Worm (Caenorhabditis elegans): ENCODE data around the gene daf-37.

DNA sequence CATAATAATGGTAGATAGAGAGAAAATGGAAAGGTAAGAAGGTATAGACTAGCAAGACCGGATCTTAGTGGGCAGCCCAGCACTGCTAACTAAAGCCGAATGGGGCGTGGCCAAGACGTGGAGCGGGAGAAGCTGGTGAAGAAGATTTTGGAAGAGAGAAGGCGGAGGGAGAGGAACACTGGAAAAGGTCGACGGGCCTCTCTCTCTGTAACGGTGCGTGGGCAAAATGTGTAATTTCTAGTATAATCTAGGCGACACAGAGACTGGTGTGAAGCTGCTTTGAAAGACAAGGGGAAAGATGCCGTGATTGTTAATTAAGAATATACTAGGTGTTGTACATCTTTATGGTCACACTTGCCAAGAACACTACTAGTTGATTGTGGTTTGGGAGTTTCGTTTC, 48.0 kb upstream of the daf-37 start, which contains the start of gene F13H8.5:
- no peak for TF ChIP-seq ceh-83 (GFP tag; optimal IDR thresholded peaks at IDR 0.05)
- no peak for TF ChIP-seq lsy-2 (tag; optimal IDR thresholded peaks at IDR 0.05)
- no peak for TF ChIP-seq hlh-1 (tag; optimal IDR thresholded peaks at IDR 0.05)
- TF ChIP-seq unc-39 (tag; optimal IDR thresholded peaks at IDR 0.05), result no peak
- TF ChIP-seq pha-4 (tag; optimal IDR thresholded peaks at IDR 0.05), result no peak
- no peak for TF ChIP-seq blmp-1 (tag; optimal IDR thresholded peaks at IDR 0.05)
- no peak for TF ChIP-seq ham-2 (GFP tag; optimal IDR thresholded peaks at IDR 0.05)
- TF ChIP-seq sptf-1 (tag; optimal IDR thresholded peaks at IDR 0.05), result no peak
- no peak for TF ChIP-seq nhr-12 (tag; optimal IDR thresholded peaks at IDR 0.05)
- TF ChIP-seq flh-1 (GFP tag; optimal IDR thresholded peaks at IDR 0.05), result no peak
- no peak for TF ChIP-seq unc-62 (GFP tag; optimal IDR thresholded peaks at IDR 0.05)

Data from whole organism, mixed stage, embryonic.